Worm (Caenorhabditis elegans) whole organism, young adult: ENCODE results near the gene E04F6.9.

Experiments used
- F22D6.2 ChIP-seq: sonication (generic microtip); optimal IDR thresholded peaks from 2 replicates; lab custom pipeline; 2016; ENCODE audit warnings: mild to moderate bottlenecking, missing genetic modification characterization, missing compliant biosample characterization
- Y56A3A.18 ChIP-seq: fragments of 200-800 bp; sonication (Bioruptor generic); IDR thresholded peaks from 2 replicates; pipeline ENCODE4 v1.3.6; 2022; ENCODE audit warnings: missing genetic modification reagents, missing genetic modification characterization, missing compliant biosample characterization
- ceh-27 ChIP-seq: fragments of 200-800 bp; sonication (Bioruptor generic); optimal IDR thresholded peaks from 2 replicates; lab custom pipeline; 2018; ENCODE audit warnings: mild to moderate bottlenecking, missing genetic modification characterization, moderate library complexity, missing compliant biosample characterization
- efl-1 ChIP-seq: fragments of 150-350 bp; optimal IDR thresholded peaks from 2 replicates; lab custom pipeline; 2014; ENCODE audit warnings: missing biosample characterization, missing genetic modification reagents, missing genetic modification characterization
- lin-35 ChIP-seq, 3 experiments: fragments of 150-350 bp in 2 of 3; sonication (generic microtip) in 1 of 3; optimal IDR thresholded peaks; 2 replicates each; lab custom pipeline; 2014 to 2018; ENCODE audit warnings: missing biosample characterization in 3 of 3, missing genetic modification characterization in 3 of 3, missing genetic modification reagents in 3 of 3
- pha-4 ChIP-seq: fragments of 150-350 bp; sonication (generic microtip); optimal IDR thresholded peaks from 2 replicates; lab custom pipeline; 2014; ENCODE audit warnings: missing biosample characterization, missing genetic modification reagents, missing genetic modification characterization
- zfh-2 ChIP-seq: fragments of 200-800 bp; sonication (Bioruptor generic); conservative IDR thresholded peaks from 2 replicates; pipeline ENCODE4 v1.3.6; 2022; ENCODE audit warnings: missing genetic modification reagents, missing genetic modification characterization, missing compliant biosample characterization
- ztf-3 ChIP-seq: fragments of 200-800 bp; sonication (Bioruptor generic); optimal IDR thresholded peaks from 2 replicates; lab custom pipeline; 2018; ENCODE audit warnings: mild to moderate bottlenecking, missing genetic modification characterization, missing compliant biosample characterization

- TF ChIP-seq pha-4 (tag; lab: Kevin White, UChicago) (no peak), ztf-3 (GFP tag; lab: Kevin White, UChicago) (no peak), zfh-2 (no peak), efl-1 (GFP tag; lab: Kevin White, UChicago) (no peak), Y56A3A.18 (GFP tag; lab: Robert Waterston, UW) (no peak), lin-35 (GFP tag; optimal IDR thresholded peaks at IDR 0.05; lab: Kevin White, UChicago) (no peak), F22D6.2 (no peak), ceh-27 (GFP tag; lab: Kevin White, UChicago) (no peak)
Observed at ce11 chrII:7238248-7238647, 26.3 kb upstream of the E04F6.9 start, which contains the start of gene aqp-1.
